Worm (Caenorhabditis elegans): ENCODE measurements around the gene F16H6.7.

- TF ChIP-seq unc-62 (GFP tag; optimal IDR thresholded peaks at IDR 0.05) (no peak), lin-11 (tag; optimal IDR thresholded peaks at IDR 0.05) (no peak), unc-39 (tag; optimal IDR thresholded peaks at IDR 0.05) (no peak), mbf-1 (tag; optimal IDR thresholded peaks at IDR 0.05) (no peak), dmd-4 (tag; optimal IDR thresholded peaks at IDR 0.05) (no peak), nhr-77 (tag; optimal IDR thresholded peaks at IDR 0.05) (no peak), lsy-2 (tag; optimal IDR thresholded peaks at IDR 0.05) (no peak), nhr-11 (tag; optimal IDR thresholded peaks at IDR 0.05) (no peak), nhr-10 (tag; optimal IDR thresholded peaks at IDR 0.05) (no peak), fos-1 (tag; optimal IDR thresholded peaks at IDR 0.05) (no peak), elt-3 (tag; optimal IDR thresholded peaks at IDR 0.05) (no peak), R02D3.7 (tag; optimal IDR thresholded peaks at IDR 0.05) (no peak), ztf-11 (tag; optimal IDR thresholded peaks at IDR 0.05) (no peak)
These were observed 17.8 kb downstream of the F16H6.7 start, which contains the start of gene clec-42 for ce11 chrV:18191128-18191527.
